Worm (Caenorhabditis elegans) whole organism, L4 larva: ENCODE results near the gene K08E7.4.

Experiments used
- gei-8 ChIP-seq: fragments of 200-800 bp; sonication (Bioruptor generic); optimal IDR thresholded peaks from 2 replicates; lab custom pipeline; 2018; ENCODE audit warnings: mild to moderate bottlenecking, missing genetic modification characterization, missing compliant biosample characterization
- lim-7 ChIP-seq: fragments of 200-800 bp; sonication (Bioruptor generic); IDR thresholded peaks from 2 replicates; pipeline ENCODE4 v1.3.6; 2022; ENCODE audit warnings: missing genetic modification characterization, missing compliant biosample characterization
- nhr-76 ChIP-seq: fragments of 150-350 bp; optimal IDR thresholded peaks from 2 replicates; lab custom pipeline; 2014; ENCODE audit warnings: missing biosample characterization, missing genetic modification characterization
- skn-1 ChIP-seq: fragments of 150-350 bp; optimal IDR thresholded peaks from 2 replicates; lab custom pipeline; 2014; ENCODE audit warnings: missing biosample characterization, missing genetic modification characterization

ce11 chrIV:12551944-12552343, 19.0 kb downstream of the K08E7.4 start:
- no peak for TF ChIP-seq nhr-76 (tag; lab: Kevin White, UChicago)
- TF ChIP-seq lim-7 (GFP tag; lab: Robert Waterston, UW): no peak
- TF ChIP-seq skn-1 (tag; lab: Kevin White, UChicago): no peak
- no peak for TF ChIP-seq gei-8 (GFP tag; lab: Kevin White, UChicago)
